Worm (Caenorhabditis elegans): ENCODE results near the gene cest-33.
A peak's percentile ranks its signal among the peaks of the same experiment; 100 is the strongest.

Gene cest-33

DNA sequence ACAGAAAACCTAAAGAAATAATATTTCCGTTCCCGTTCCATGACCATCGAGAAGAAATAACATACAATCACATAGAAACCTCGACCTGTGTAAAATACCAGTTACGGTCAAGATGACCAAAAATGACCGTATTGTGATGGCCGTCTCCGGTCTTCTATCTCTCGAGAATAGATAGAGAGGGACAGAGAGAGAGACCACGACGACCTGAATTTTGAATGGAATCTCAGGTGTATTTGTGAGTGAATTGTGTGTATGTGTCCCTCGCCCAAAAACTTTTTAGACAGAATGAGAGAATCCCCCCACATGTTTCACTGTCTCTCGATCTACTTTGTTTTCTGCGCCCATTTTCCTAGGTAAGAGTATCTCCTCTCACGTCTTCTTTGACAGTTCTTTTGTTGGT lies 10.7 kb downstream of the cest-33 start:
- peak; percentile 55 for TF ChIP-seq blmp-1 (tag; optimal IDR thresholded peaks at IDR 0.05; ENCODE audit: insufficient read depth)
- no peak for TF ChIP-seq nhr-77 (tag; optimal IDR thresholded peaks at IDR 0.05)
- no peak for TF ChIP-seq egl-27 (tag; optimal IDR thresholded peaks at IDR 0.05)
- no peak for TF ChIP-seq peb-1 (tag; optimal IDR thresholded peaks at IDR 0.05)
- TF ChIP-seq nhr-25 (tag; optimal IDR thresholded peaks at IDR 0.05), result peak; percentile 31
- no peak for TF ChIP-seq zag-1 (tag; optimal IDR thresholded peaks at IDR 0.05)
- TF ChIP-seq unc-62 (GFP tag; optimal IDR thresholded peaks at IDR 0.05), result no peak
- TF ChIP-seq mbf-1 (tag; optimal IDR thresholded peaks at IDR 0.05), result no peak
- no peak for TF ChIP-seq lin-13 (GFP tag; optimal IDR thresholded peaks at IDR 0.05)

DNA sequence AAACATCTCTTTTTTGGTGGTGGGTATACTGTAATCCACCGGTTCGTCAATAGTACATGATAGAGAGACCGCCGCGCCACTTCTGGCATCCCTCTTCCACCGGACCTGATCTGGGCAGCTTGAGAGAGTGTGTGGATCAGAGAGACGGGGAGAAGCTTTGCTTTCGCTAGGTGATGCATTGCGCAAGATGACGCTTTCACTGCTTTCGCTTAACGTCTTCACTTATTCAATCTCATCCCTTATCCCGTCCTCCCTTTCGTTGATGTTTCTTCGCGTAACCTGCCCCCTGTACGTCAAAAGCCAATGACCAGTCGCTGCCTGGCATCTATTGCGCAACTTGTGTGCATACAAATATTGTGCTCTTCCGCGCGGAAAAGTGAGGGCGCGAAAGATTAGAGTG lies 11.3 kb downstream of the cest-33 start:
- no peak for TF ChIP-seq elt-1 (tag; optimal IDR thresholded peaks at IDR 0.05)
- TF ChIP-seq sma-3 (GFP tag; optimal IDR thresholded peaks at IDR 0.05), result no peak
- peak; percentile 55 for TF ChIP-seq F13H6.1 (tag; optimal IDR thresholded peaks at IDR 0.05)
- no peak for TF ChIP-seq ztf-11 (tag; optimal IDR thresholded peaks at IDR 0.05)
- no peak for TF ChIP-seq Y55F3AM.14 (GFP tag; optimal IDR thresholded peaks at IDR 0.05)
- no peak for TF ChIP-seq elt-3 (tag; optimal IDR thresholded peaks at IDR 0.05)
- no peak for TF ChIP-seq nhr-237 (tag; optimal IDR thresholded peaks at IDR 0.05)
- no peak for TF ChIP-seq nhr-23 (tag; optimal IDR thresholded peaks at IDR 0.05)
- no peak for TF ChIP-seq dmd-4 (tag; optimal IDR thresholded peaks at IDR 0.05)
- no peak for TF ChIP-seq nhr-129 (tag; optimal IDR thresholded peaks at IDR 0.05)
- no peak for TF ChIP-seq C34F6.9 (tag; optimal IDR thresholded peaks at IDR 0.05)
- TF ChIP-seq zag-1 (tag; optimal IDR thresholded peaks at IDR 0.05), result no peak
- TF ChIP-seq unc-62 (GFP tag; optimal IDR thresholded peaks at IDR 0.05), result no peak
- no peak for TF ChIP-seq nhr-12 (tag; optimal IDR thresholded peaks at IDR 0.05)
- TF ChIP-seq ceh-16 (tag; optimal IDR thresholded peaks at IDR 0.05), result no peak
- no peak for TF ChIP-seq nhr-10 (tag; optimal IDR thresholded peaks at IDR 0.05)
- no peak for TF ChIP-seq lin-11 (tag; optimal IDR thresholded peaks at IDR 0.05)
- TF ChIP-seq nhr-6 (tag; optimal IDR thresholded peaks at IDR 0.05), result no peak
- no peak for TF ChIP-seq ZK546.5 (tag; optimal IDR thresholded peaks at IDR 0.05)
- peak; percentile 49 for TF ChIP-seq sem-4 (tag; optimal IDR thresholded peaks at IDR 0.05)
- peak; percentile 29 for TF ChIP-seq egl-27 (tag; optimal IDR thresholded peaks at IDR 0.05)
- TF ChIP-seq snpc-4 (tag; optimal IDR thresholded peaks at IDR 0.05), result no peak
- no peak for TF ChIP-seq nhr-11 (tag; optimal IDR thresholded peaks at IDR 0.05)
- TF ChIP-seq ama-1 (optimal IDR thresholded peaks at IDR 0.05), result no peak
- peak; percentile 81 for TF ChIP-seq nhr-21 (tag; optimal IDR thresholded peaks at IDR 0.05)
- no peak for TF ChIP-seq unc-39 (tag; optimal IDR thresholded peaks at IDR 0.05)
- no peak for TF ChIP-seq mbf-1 (tag; optimal IDR thresholded peaks at IDR 0.05)
- TF ChIP-seq ceh-82 (tag; optimal IDR thresholded peaks at IDR 0.05), result no peak
- no peak for TF ChIP-seq ztf-4 (tag; optimal IDR thresholded peaks at IDR 0.05)
- no peak for TF ChIP-seq ztf-1 (GFP tag; conservative IDR thresholded peaks at IDR 0.05)
- peak; percentile 78 for TF ChIP-seq peb-1 (tag; optimal IDR thresholded peaks at IDR 0.05)
- TF ChIP-seq lsy-2 (tag; optimal IDR thresholded peaks at IDR 0.05), result peak in 1 of 2 experiments; percentile 23
- no peak for TF ChIP-seq lin-13 (GFP tag; optimal IDR thresholded peaks at IDR 0.05)
- TF ChIP-seq mab-5 (tag; optimal IDR thresholded peaks at IDR 0.05), result no peak
- TF ChIP-seq crh-2 (tag; optimal IDR thresholded peaks at IDR 0.05), result no peak
- TF ChIP-seq skn-1 (tag; optimal IDR thresholded peaks at IDR 0.05), result no peak
- peak; percentile 100 for TF ChIP-seq blmp-1 (tag; optimal IDR thresholded peaks at IDR 0.05; ENCODE audit: insufficient read depth)
- TF ChIP-seq sma-9 (GFP tag; optimal IDR thresholded peaks at IDR 0.05), result no peak
- TF ChIP-seq sma-9 (tag; optimal IDR thresholded peaks at IDR 0.05), result no peak
- no peak for TF ChIP-seq alr-1 (tag; optimal IDR thresholded peaks at IDR 0.05)
- TF ChIP-seq fos-1 (tag; optimal IDR thresholded peaks at IDR 0.05), result peak; percentile 21
- TF ChIP-seq nhr-25 (tag; optimal IDR thresholded peaks at IDR 0.05), result peak; percentile 52
- TF ChIP-seq gmeb-1 (tag; optimal IDR thresholded peaks at IDR 0.05), result no peak
- TF ChIP-seq R02D3.7 (tag; optimal IDR thresholded peaks at IDR 0.05), result no peak
- TF ChIP-seq aly-2 (tag; optimal IDR thresholded peaks at IDR 0.05), result no peak
- no peak for TF ChIP-seq lin-39 (tag; optimal IDR thresholded peaks at IDR 0.05)
- TF ChIP-seq unc-55 (GFP tag; optimal IDR thresholded peaks at IDR 0.05), result no peak
- TF ChIP-seq nhr-77 (tag; optimal IDR thresholded peaks at IDR 0.05), result no peak
- no peak for TF ChIP-seq mdl-1 (tag; optimal IDR thresholded peaks at IDR 0.05)

Data from whole organism, L2 larva.